Worm (Caenorhabditis elegans) whole organism, L1 larva: ENCODE results near the gene rsp-3.

Experiments
- C16A3.4 ChIP-seq: fragments of 150-350 bp; optimal IDR thresholded peaks from 2 replicates; lab custom pipeline; 2014; ENCODE audit warnings: missing biosample characterization, missing genetic modification characterization
- alr-1 ChIP-seq: fragments of 200-800 bp; sonication (Bioruptor generic); optimal IDR thresholded peaks from 2 replicates; lab custom pipeline; 2018; ENCODE audit warnings: borderline replicate concordance, mild to moderate bottlenecking, missing genetic modification characterization, missing compliant biosample characterization
- aly-2 ChIP-seq: fragments of 150-350 bp; optimal IDR thresholded peaks from 2 replicates; lab custom pipeline; 2014; ENCODE audit warnings: missing biosample characterization, missing genetic modification characterization
- ama-1 ChIP-seq: fragments of 150-350 bp; optimal IDR thresholded peaks from 2 replicates; lab custom pipeline; 2014
- blmp-1 ChIP-seq: fragments of 150-350 bp; optimal IDR thresholded peaks from 2 replicates; lab custom pipeline; 2014; ENCODE audit warnings: missing biosample characterization, missing genetic modification characterization
- ceh-63 ChIP-seq: fragments of 200-800 bp; sonication (Bioruptor generic); optimal IDR thresholded peaks from 2 replicates; lab custom pipeline; 2018; ENCODE audit warnings: mild to moderate bottlenecking, missing genetic modification characterization, missing compliant biosample characterization
- ceh-8 ChIP-seq: fragments of 200-800 bp; sonication (Bioruptor generic); optimal IDR thresholded peaks from 2 replicates; lab custom pipeline; 2018; ENCODE audit warnings: mild to moderate bottlenecking, missing genetic modification characterization, moderate library complexity, missing compliant biosample characterization
- ceh-90 ChIP-seq: sonication (generic microtip); optimal IDR thresholded peaks from 2 replicates; lab custom pipeline; 2016; ENCODE audit warnings: missing genetic modification characterization, missing compliant biosample characterization
- ces-1 ChIP-seq: fragments of 150-350 bp; optimal IDR thresholded peaks from 2 replicates; lab custom pipeline; 2014; ENCODE audit warnings: missing biosample characterization, missing genetic modification reagents, missing genetic modification characterization
- dsc-1 ChIP-seq: sonication (generic microtip); optimal IDR thresholded peaks from 2 replicates; lab custom pipeline; 2016; ENCODE audit warnings: mild to moderate bottlenecking, missing genetic modification characterization, missing compliant biosample characterization
- efl-1 ChIP-seq, 4 experiments: fragments of 150-350 bp; optimal IDR thresholded peaks in 3 of 4; peaks in 1 of 4; 1 replicate in 1 of 4; 2 replicates in 3 of 4; lab custom pipeline; 2014; ENCODE audit warnings: missing biosample characterization in 2 of 4, missing genetic modification characterization in 2 of 4, missing genetic modification reagents in 2 of 4
- efl-3 ChIP-seq: fragments of 200-800 bp; sonication (Bioruptor generic); optimal IDR thresholded peaks from 2 replicates; lab custom pipeline; 2018; ENCODE audit warnings: mild to moderate bottlenecking, missing genetic modification characterization, missing compliant biosample characterization
- egl-13 ChIP-seq: sonication (generic microtip); optimal IDR thresholded peaks from 2 replicates; lab custom pipeline; 2016; ENCODE audit warnings: missing genotype, missing genetic modification reagents, missing genetic modification characterization, missing compliant biosample characterization
- egl-27 ChIP-seq, 2 experiments: fragments of 150-350 bp in 1 of 2; sonication (generic microtip); optimal IDR thresholded peaks; 3 replicates each; lab custom pipeline; 2017 to 2018; ENCODE audit warnings: missing biosample characterization in 2 of 2, missing genetic modification characterization in 2 of 2, missing genetic modification reagents in 2 of 2
- elt-3 ChIP-seq, 6 experiments: fragments of 150-350 bp in 1 of 6; sonication (generic microtip); optimal IDR thresholded peaks; 2 replicates each; lab custom pipeline; 2017 to 2018; ENCODE audit warnings: missing biosample characterization in 6 of 6, missing genetic modification characterization in 6 of 6, inconsistent platforms in 1 of 6
- fkh-10 ChIP-seq: sonication (generic microtip); optimal IDR thresholded peaks from 2 replicates; lab custom pipeline; 2017; ENCODE audit warnings: missing biosample characterization, missing genetic modification reagents, missing genetic modification characterization
- fkh-4 ChIP-seq: sonication (generic microtip); optimal IDR thresholded peaks from 2 replicates; lab custom pipeline; 2016; ENCODE audit warnings: missing compliant biosample characterization, missing genetic modification characterization, borderline replicate concordance
- fos-1 ChIP-seq: fragments of 150-350 bp; optimal IDR thresholded peaks from 2 replicates; lab custom pipeline; 2014; ENCODE audit warnings: missing biosample characterization, missing genetic modification characterization
- hlh-17 ChIP-seq: fragments of 200-800 bp; sonication (Bioruptor generic); optimal IDR thresholded peaks from 2 replicates; lab custom pipeline; 2018; ENCODE audit warnings: missing genetic modification characterization, mild to moderate bottlenecking, missing compliant biosample characterization, moderate library complexity, borderline replicate concordance
- isw-1 ChIP-seq: fragments of 200-800 bp; sonication (Bioruptor generic); IDR thresholded peaks from 2 replicates; pipeline ENCODE4 v1.3.6; 2022; ENCODE audit warnings: missing genetic modification characterization, missing compliant biosample characterization
- lin-14 ChIP-seq: fragments of 200-800 bp; sonication (Bioruptor generic); optimal IDR thresholded peaks from 2 replicates; lab custom pipeline; 2018; ENCODE audit warnings: mild to moderate bottlenecking, missing genetic modification characterization, moderate library complexity, missing compliant biosample characterization
- lin-15B ChIP-seq: fragments of 150-350 bp; sonication (generic microtip); optimal IDR thresholded peaks from 3 replicates; lab custom pipeline; 2014; ENCODE audit warnings: missing biosample characterization, missing genetic modification characterization
- mab-9 ChIP-seq: fragments of 200-800 bp; sonication (Bioruptor generic); IDR thresholded peaks from 2 replicates; pipeline ENCODE4 v1.3.6; 2022; ENCODE audit warnings: missing genetic modification reagents, missing genetic modification characterization, missing compliant biosample characterization
- mef-2 ChIP-seq: fragments of 150-350 bp; optimal IDR thresholded peaks from 2 replicates; lab custom pipeline; 2014; ENCODE audit warnings: missing biosample characterization, missing genetic modification characterization
- mep-1 ChIP-seq: fragments of 150-350 bp; optimal IDR thresholded peaks from 2 replicates; lab custom pipeline; 2014; ENCODE audit warnings: missing biosample characterization, missing genetic modification characterization
- nhr-11 ChIP-seq: fragments of 150-350 bp; optimal IDR thresholded peaks from 2 replicates; lab custom pipeline; 2014; ENCODE audit warnings: missing biosample characterization, missing genetic modification characterization
- nhr-20 ChIP-seq: sonication (generic microtip); optimal IDR thresholded peaks from 2 replicates; lab custom pipeline; 2016; ENCODE audit warnings: mild to moderate bottlenecking, missing genetic modification characterization, missing compliant biosample characterization
- nhr-237 ChIP-seq: fragments of 150-350 bp; optimal IDR thresholded peaks from 2 replicates; lab custom pipeline; 2014; ENCODE audit warnings: missing biosample characterization, missing genetic modification characterization
- nhr-71 ChIP-seq: sonication (generic microtip); optimal IDR thresholded peaks from 2 replicates; lab custom pipeline; 2016; ENCODE audit warnings: mild to moderate bottlenecking, missing genetic modification characterization, moderate library complexity, missing compliant biosample characterization
- nhr-76 ChIP-seq: sonication (generic microtip); optimal IDR thresholded peaks from 2 replicates; lab custom pipeline; 2017; ENCODE audit warnings: missing biosample characterization, missing genetic modification characterization
- nhr-77 ChIP-seq: fragments of 150-350 bp; optimal IDR thresholded peaks from 2 replicates; lab custom pipeline; 2014; ENCODE audit warnings: missing biosample characterization, missing genetic modification characterization
- nhr-84 ChIP-seq: sonication (generic microtip); optimal IDR thresholded peaks from 2 replicates; lab custom pipeline; 2017; ENCODE audit warnings: missing biosample characterization, missing genetic modification characterization
- nhr-90 ChIP-seq: sonication (generic microtip); optimal IDR thresholded peaks from 2 replicates; lab custom pipeline; 2016; ENCODE audit warnings: mild to moderate bottlenecking, missing genetic modification characterization, missing compliant biosample characterization; ENCODE audit not compliant: poor library complexity
- pag-3 ChIP-seq: sonication (generic microtip); optimal IDR thresholded peaks from 2 replicates; lab custom pipeline; 2017; ENCODE audit warnings: missing genetic modification characterization, mild to moderate bottlenecking, missing compliant biosample characterization, antibody characterized with exemption, borderline replicate concordance; ENCODE audit not compliant: insufficient read depth
- rnt-1 ChIP-seq: sonication (generic microtip); optimal IDR thresholded peaks from 2 replicates; lab custom pipeline; 2016; ENCODE audit warnings: mild to moderate bottlenecking, missing genetic modification characterization, moderate library complexity, missing compliant biosample characterization
- snpc-4 ChIP-seq: fragments of 150-350 bp; optimal IDR thresholded peaks from 2 replicates; lab custom pipeline; 2014; ENCODE audit warnings: missing biosample characterization, missing genetic modification characterization
- snu-23 ChIP-seq: sonication (generic microtip); optimal IDR thresholded peaks from 2 replicates; lab custom pipeline; 2016; ENCODE audit warnings: missing genetic modification characterization, missing compliant biosample characterization
- sptf-1 ChIP-seq: fragments of 150-350 bp; optimal IDR thresholded peaks from 2 replicates; lab custom pipeline; 2014; ENCODE audit warnings: missing biosample characterization, missing genetic modification characterization
- sup-37 ChIP-seq: fragments of 200-800 bp; sonication (Bioruptor generic); optimal IDR thresholded peaks from 2 replicates; lab custom pipeline; 2018; ENCODE audit warnings: mild to moderate bottlenecking, missing genetic modification characterization, missing compliant biosample characterization
- swsn-7 ChIP-seq: sonication (generic microtip); optimal IDR thresholded peaks from 2 replicates; lab custom pipeline; 2016; ENCODE audit warnings: missing genetic modification characterization, missing compliant biosample characterization
- tlp-1 ChIP-seq: fragments of 150-350 bp; optimal IDR thresholded peaks from 2 replicates; lab custom pipeline; 2014; ENCODE audit warnings: missing biosample characterization, missing genetic modification characterization
- unc-130 ChIP-seq: fragments of 150-350 bp; optimal IDR thresholded peaks from 2 replicates; lab custom pipeline; 2017; ENCODE audit warnings: missing biosample characterization, missing genetic modification characterization, inconsistent platforms
- unc-30 ChIP-seq: sonication (generic microtip); optimal IDR thresholded peaks from 2 replicates; lab custom pipeline; 2017; ENCODE audit warnings: missing biosample characterization, missing genetic modification characterization
- vab-15 ChIP-seq: sonication (generic microtip); optimal IDR thresholded peaks from 2 replicates; lab custom pipeline; 2017; ENCODE audit warnings: missing genotype, mild to moderate bottlenecking, missing genetic modification characterization, missing compliant biosample characterization
- ztf-11 ChIP-seq, 2 experiments: sonication (generic microtip); optimal IDR thresholded peaks; 2 replicates each; lab custom pipeline; 2016 to 2017; ENCODE audit warnings: missing genetic modification characterization in 2 of 2, missing biosample characterization in 1 of 2, missing compliant biosample characterization in 1 of 2

The rsp-3 gene

ce11 chrIII:12711217-12711616 lies 23.5 kb upstream of the rsp-3 start, which contains the start of gene hut-1 (continued):
- no peak for TF ChIP-seq ceh-90 (tag; lab: Kevin White, UChicago)
- TF ChIP-seq pag-3 (tag; lab: Kevin White, UChicago), result no peak
- peak in 1 of 6 experiments; percentile 59 for TF ChIP-seq elt-3 (tag; optimal IDR thresholded peaks at IDR 0.05; lab: Kevin White, UChicago)
- no peak for TF ChIP-seq nhr-84 (tag; lab: Kevin White, UChicago)
- TF ChIP-seq nhr-71 (tag; lab: Kevin White, UChicago), result peak; percentile 64
- TF ChIP-seq rnt-1 (tag; lab: Kevin White, UChicago), result peak; percentile 54
- TF ChIP-seq nhr-90 (tag; lab: Kevin White, UChicago), result no peak
- TF ChIP-seq snu-23 (GFP tag; lab: Kevin White, UChicago), result peak; percentile 72
- TF ChIP-seq sptf-1 (tag; lab: Kevin White, UChicago), result no peak
- TF ChIP-seq mep-1 (tag; lab: Kevin White, UChicago), result peak; percentile 29
- TF ChIP-seq nhr-237 (tag; lab: Kevin White, UChicago), result no peak
- no peak for TF ChIP-seq sup-37
- peak; percentile 41 for TF ChIP-seq nhr-20 (tag; lab: Kevin White, UChicago)
- TF ChIP-seq lin-14 (GFP tag; lab: Kevin White, UChicago), result no peak
- TF ChIP-seq egl-13 (tag; lab: Kevin White, UChicago), result no peak
- TF ChIP-seq ceh-63 (GFP tag; lab: Kevin White, UChicago), result no peak
- no peak for TF ChIP-seq nhr-77 (tag; lab: Kevin White, UChicago)
- peak; percentile 14 for TF ChIP-seq aly-2 (tag; lab: Kevin White, UChicago)
- TF ChIP-seq ces-1 (GFP tag; lab: Kevin White, UChicago), result no peak
- TF ChIP-seq vab-15 (tag; lab: Kevin White, UChicago), result no peak
- peak; percentile 74 for TF ChIP-seq unc-130 (tag; lab: Kevin White, UChicago)
- peak; percentile 4 for TF ChIP-seq dsc-1 (tag; lab: Kevin White, UChicago)
- peak; percentile 0 for TF ChIP-seq ama-1 (lab: Kevin White, UChicago)
- no peak for TF ChIP-seq mab-9 (GFP tag; lab: Robert Waterston, UW)
- no peak for TF ChIP-seq lin-15B (tag; lab: Kevin White, UChicago)
- TF ChIP-seq egl-27 (tag; optimal IDR thresholded peaks at IDR 0.05; lab: Kevin White, UChicago), result no peak
- TF ChIP-seq mef-2 (tag; lab: Kevin White, UChicago), result no peak
- TF ChIP-seq C16A3.4 (tag; lab: Kevin White, UChicago), result peak; percentile 72
- no peak for TF ChIP-seq ztf-11 (tag; optimal IDR thresholded peaks at IDR 0.05; lab: Kevin White, UChicago)
- TF ChIP-seq nhr-11, result no peak
- TF ChIP-seq tlp-1 (tag; lab: Kevin White, UChicago), result no peak
- TF ChIP-seq isw-1 (GFP tag; lab: Robert Waterston, UW), result no peak
- TF ChIP-seq hlh-17 (GFP tag; lab: Kevin White, UChicago), result no peak
- TF ChIP-seq fos-1 (tag; lab: Kevin White, UChicago), result no peak
- TF ChIP-seq fkh-4 (tag; lab: Kevin White, UChicago), result no peak
- TF ChIP-seq efl-3 (GFP tag; lab: Kevin White, UChicago), result no peak
- TF ChIP-seq fkh-10 (GFP tag; lab: Kevin White, UChicago), result no peak
- peak; percentile 60 to 85 for TF ChIP-seq efl-1 (optimal IDR thresholded peaks at IDR 0.05; lab: Kevin White, UChicago)
- peak; percentile 88 to 98 for TF ChIP-seq efl-1 (GFP tag; optimal IDR thresholded peaks at IDR 0.05 in 1 of 2; lab: Kevin White, UChicago)
- no peak for TF ChIP-seq unc-30 (tag; lab: Kevin White, UChicago)
- TF ChIP-seq, all 84 proteins: peak for 23

- TF ChIP-seq ces-1 (GFP tag; lab: Kevin White, UChicago), result no peak
- TF ChIP-seq nhr-71 (tag; lab: Kevin White, UChicago), result no peak
- no peak for TF ChIP-seq nhr-76 (tag; lab: Kevin White, UChicago)
- no peak for TF ChIP-seq dsc-1 (tag; lab: Kevin White, UChicago)
- TF ChIP-seq alr-1, result no peak
- no peak for TF ChIP-seq efl-3 (GFP tag; lab: Kevin White, UChicago)
- TF ChIP-seq pag-3 (tag; lab: Kevin White, UChicago), result no peak
- no peak for TF ChIP-seq mep-1 (tag; lab: Kevin White, UChicago)
- TF ChIP-seq nhr-77 (tag; lab: Kevin White, UChicago), result no peak
- TF ChIP-seq snpc-4 (tag; lab: Kevin White, UChicago), result no peak
- no peak for TF ChIP-seq ceh-8 (GFP tag; lab: Kevin White, UChicago)
- TF ChIP-seq swsn-7 (tag; lab: Kevin White, UChicago), result no peak
- TF ChIP-seq blmp-1 (tag; lab: Kevin White, UChicago), result no peak
Measured at ce11 chrIII:12703237-12703636, 15.5 kb upstream of the rsp-3 start.
